Fruit fly (Drosophila melanogaster): ENCODE results near the gene CG5664.

The CG5664 gene

dm6 chr3L:21417884-21418536 lies 23.2 kb downstream of the CG5664 start (continued):
- peak; percentile 48; the same call in 1 of the 2 replicates for TF ChIP-seq Xrp1 (GFP tag; IDR thresholded peaks at IDR 0.05)
- no peak for TF ChIP-seq sim (GFP tag; IDR thresholded peaks at IDR 0.05)
- TF ChIP-seq pros (GFP tag; optimal IDR thresholded peaks at IDR 0.05), result no peak
- peak; percentile 57 for TF ChIP-seq CG2120 (GFP tag; optimal IDR thresholded peaks at IDR 0.05)
- no peak for TF ChIP-seq bbx (GFP tag; IDR thresholded peaks at IDR 0.05; ENCODE audit: partially characterized antibody)
- TF ChIP-seq PHDP (tag; optimal IDR thresholded peaks at IDR 0.05), result peak; percentile 65
- peak; percentile 76 for TF ChIP-seq CG18262 (tag; optimal IDR thresholded peaks at IDR 0.05)
- TF ChIP-seq CG9215 (GFP tag; IDR thresholded peaks at IDR 0.05), result 0 out of 2 replicates have a peak, but pooled peaks have one; percentile 53
- no peak for TF ChIP-seq Dip3 (GFP tag; optimal IDR thresholded peaks at IDR 0.05)
- TF ChIP-seq CG18476 (GFP tag; optimal IDR thresholded peaks at IDR 0.05), result peak; percentile 36
- TF ChIP-seq CG12769 (tag; optimal IDR thresholded peaks at IDR 0.05), result peak; percentile 37
- TF ChIP-seq CG9437 (GFP tag; optimal IDR thresholded peaks at IDR 0.05), result peak; percentile 50
- TF ChIP-seq Hand (GFP tag; optimal IDR thresholded peaks at IDR 0.05), result peak; percentile 1
- peak; percentile 37 for TF ChIP-seq Ssrp (tag; optimal IDR thresholded peaks at IDR 0.05)
- TF ChIP-seq dm (GFP tag; optimal IDR thresholded peaks at IDR 0.05), result no peak
- peak; percentile 39 for TF ChIP-seq CG12942 (GFP tag; optimal IDR thresholded peaks at IDR 0.05)
- TF ChIP-seq CG15011 (GFP tag; optimal IDR thresholded peaks at IDR 0.05), result peak; percentile 45
- no peak for TF ChIP-seq Mad (GFP tag; optimal IDR thresholded peaks at IDR 0.05)
- TF ChIP-seq D (optimal IDR thresholded peaks at IDR 0.05), result no peak
- peak; percentile 43 for TF ChIP-seq D (GFP tag; optimal IDR thresholded peaks at IDR 0.05)
- TF ChIP-seq salm (tag; optimal IDR thresholded peaks at IDR 0.05), result no peak
- TF ChIP-seq CG17359 (tag; optimal IDR thresholded peaks at IDR 0.05), result no peak
- no peak for TF ChIP-seq bowl (GFP tag; IDR thresholded peaks at IDR 0.05)
- no peak for TF ChIP-seq CG13287 (GFP tag; IDR thresholded peaks at IDR 0.05; ENCODE audit: partially characterized antibody)
- peak; percentile 66 for TF ChIP-seq CG3281 (GFP tag; optimal IDR thresholded peaks at IDR 0.05)
- TF ChIP-seq oc (tag; optimal IDR thresholded peaks at IDR 0.05), result peak; percentile 73
- TF ChIP-seq al (GFP tag; IDR thresholded peaks at IDR 0.05), result peak; percentile 62
- peak; percentile 13; the same call in 1 of the 2 replicates for TF ChIP-seq NFAT (GFP tag; IDR thresholded peaks at IDR 0.05)
- TF ChIP-seq phol (tag; optimal IDR thresholded peaks at IDR 0.05), result peak; percentile 68
- 0 out of 3 replicates have a peak, but pooled peaks have one; percentile 16 for TF ChIP-seq zfh1 (GFP tag; IDR thresholded peaks at IDR 0.05)
- TF ChIP-seq CG12744 (GFP tag; optimal IDR thresholded peaks at IDR 0.05), result no peak
- no peak for TF ChIP-seq CG11085 (GFP tag; IDR thresholded peaks at IDR 0.05)
- no peak for TF ChIP-seq CTCF (GFP tag; optimal IDR thresholded peaks at IDR 0.05)
- TF ChIP-seq CG2202 (tag; optimal IDR thresholded peaks at IDR 0.05), result no peak
- TF ChIP-seq tio (GFP tag; optimal IDR thresholded peaks at IDR 0.05), result peak; percentile 41
- TF ChIP-seq Doc3 (GFP tag; IDR thresholded peaks at IDR 0.05; ENCODE audit: partially characterized antibody), result no peak
- no peak for TF ChIP-seq sug (tag; optimal IDR thresholded peaks at IDR 0.05)
- TF ChIP-seq Eip74EF (GFP tag; optimal IDR thresholded peaks at IDR 0.05), result peak in 1 of 2 experiments; percentile 39
- no peak for TF ChIP-seq Mes4 (GFP tag; optimal IDR thresholded peaks at IDR 0.05)
- peak; percentile 62 for TF ChIP-seq CG30403 (GFP tag; optimal IDR thresholded peaks at IDR 0.05)
- TF ChIP-seq CG34224 (GFP tag; IDR thresholded peaks at IDR 0.05; ENCODE audit: partially characterized antibody), result no peak
- peak; percentile 61 for TF ChIP-seq Hmr (GFP tag; optimal IDR thresholded peaks at IDR 0.05)
- peak; percentile 62; the same call in 1 of the 3 replicates for TF ChIP-seq CG6175 (GFP tag; IDR thresholded peaks at IDR 0.05)
- TF ChIP-seq CG3847 (GFP tag; IDR thresholded peaks at IDR 0.05), result peak; percentile 24; the same call in 1 of the 2 replicates
- TF ChIP-seq onecut (GFP tag; IDR thresholded peaks at IDR 0.05), result 0 out of 2 replicates have a peak, but pooled peaks have one; percentile 10
- TF ChIP-seq fru (optimal IDR thresholded peaks at IDR 0.05), result no peak
- no peak for TF ChIP-seq CG1832 (GFP tag; optimal IDR thresholded peaks at IDR 0.05)
- 0 out of 2 replicates have a peak, but pooled peaks have one; percentile 20 for TF ChIP-seq E2f2 (GFP tag; IDR thresholded peaks at IDR 0.05)
- TF ChIP-seq caup (GFP tag; optimal IDR thresholded peaks at IDR 0.05; ENCODE audit: severe bottlenecking), result peak; percentile 6
- no peak for TF ChIP-seq C15 (GFP tag; IDR thresholded peaks at IDR 0.05)
